Fruit fly (Drosophila melanogaster): ENCODE data around the gene CG10194.

- TF ChIP-seq CTCF (optimal IDR thresholded peaks at IDR 0.05) (no peak), CG8478 (optimal IDR thresholded peaks at IDR 0.05) (no peak)
Measured at dm6 chr2L:19442627-19443026, 47.3 kb downstream of the CG10194 start, which contains the start of gene CG10237.

All from S2 (cell line).